Worm (Caenorhabditis elegans) whole organism, L1 larva: ENCODE data around the gene Y48A6C.4.

ENCODE experiments used
- C34B4.2 ChIP-seq: sonication (generic microtip); optimal IDR thresholded peaks from 2 replicates; lab custom pipeline; 2017; ENCODE audit warnings: mild to moderate bottlenecking, missing genetic modification characterization, missing compliant biosample characterization
- F16B12.6 ChIP-seq: fragments of 150-350 bp; optimal IDR thresholded peaks from 2 replicates; lab custom pipeline; 2014; ENCODE audit warnings: missing biosample characterization, missing genetic modification characterization
- aly-2 ChIP-seq: fragments of 150-350 bp; optimal IDR thresholded peaks from 2 replicates; lab custom pipeline; 2014; ENCODE audit warnings: missing biosample characterization, missing genetic modification characterization
- ceh-82 ChIP-seq, 3 experiments: fragments of 150-350 bp in 1 of 3; sonication (generic microtip) in 2 of 3; optimal IDR thresholded peaks; 2 replicates each; lab custom pipeline; 2014 to 2017; ENCODE audit warnings: missing biosample characterization in 3 of 3, missing genetic modification characterization in 3 of 3
- ces-1 ChIP-seq: fragments of 150-350 bp; optimal IDR thresholded peaks from 2 replicates; lab custom pipeline; 2014; ENCODE audit warnings: missing biosample characterization, missing genetic modification reagents, missing genetic modification characterization
- efl-1 ChIP-seq, 4 experiments: fragments of 150-350 bp; optimal IDR thresholded peaks in 3 of 4; peaks in 1 of 4; 1 replicate in 1 of 4; 2 replicates in 3 of 4; lab custom pipeline; 2014; ENCODE audit warnings: missing biosample characterization in 2 of 4, missing genetic modification characterization in 2 of 4, missing genetic modification reagents in 2 of 4
- egl-13 ChIP-seq: sonication (generic microtip); optimal IDR thresholded peaks from 2 replicates; lab custom pipeline; 2016; ENCODE audit warnings: missing genotype, missing genetic modification reagents, missing genetic modification characterization, missing compliant biosample characterization
- elt-3 ChIP-seq, 6 experiments: fragments of 150-350 bp in 1 of 6; sonication (generic microtip); optimal IDR thresholded peaks; 2 replicates each; lab custom pipeline; 2017 to 2018; ENCODE audit warnings: missing biosample characterization in 6 of 6, missing genetic modification characterization in 6 of 6, inconsistent platforms in 1 of 6
- fos-1 ChIP-seq: fragments of 150-350 bp; optimal IDR thresholded peaks from 2 replicates; lab custom pipeline; 2014; ENCODE audit warnings: missing biosample characterization, missing genetic modification characterization
- hlh-17 ChIP-seq: fragments of 200-800 bp; sonication (Bioruptor generic); optimal IDR thresholded peaks from 2 replicates; lab custom pipeline; 2018; ENCODE audit warnings: missing genetic modification characterization, mild to moderate bottlenecking, missing compliant biosample characterization, moderate library complexity, borderline replicate concordance
- hpl-2 ChIP-seq: fragments of 150-350 bp; optimal IDR thresholded peaks from 2 replicates; lab custom pipeline; 2014; ENCODE audit warnings: missing biosample characterization, missing genetic modification reagents, missing genetic modification characterization
- irx-1 ChIP-seq: sonication (generic microtip); optimal IDR thresholded peaks from 2 replicates; lab custom pipeline; 2016; ENCODE audit warnings: missing genetic modification characterization, missing compliant biosample characterization
- lin-14 ChIP-seq: fragments of 200-800 bp; sonication (Bioruptor generic); optimal IDR thresholded peaks from 2 replicates; lab custom pipeline; 2018; ENCODE audit warnings: mild to moderate bottlenecking, missing genetic modification characterization, moderate library complexity, missing compliant biosample characterization
- lin-15B ChIP-seq: fragments of 150-350 bp; sonication (generic microtip); optimal IDR thresholded peaks from 3 replicates; lab custom pipeline; 2014; ENCODE audit warnings: missing biosample characterization, missing genetic modification characterization
- lin-35 ChIP-seq, 2 experiments: fragments of 150-350 bp; optimal IDR thresholded peaks; 2 replicates each; lab custom pipeline; 2014; ENCODE audit warnings: missing biosample characterization in 2 of 2, missing genetic modification characterization in 2 of 2, missing genetic modification reagents in 2 of 2
- lir-3 ChIP-seq: sonication (generic microtip); optimal IDR thresholded peaks from 2 replicates; lab custom pipeline; 2016; ENCODE audit warnings: mild to moderate bottlenecking, missing genetic modification characterization, moderate library complexity, missing compliant biosample characterization; ENCODE audit not compliant: poor library complexity
- lsy-2 ChIP-seq, 2 experiments: fragments of 150-350 bp; optimal IDR thresholded peaks; 2 replicates each; lab custom pipeline; 2014; ENCODE audit warnings: missing biosample characterization in 2 of 2, missing genetic modification characterization in 2 of 2
- mdl-1 ChIP-seq, 2 experiments: fragments of 150-350 bp; optimal IDR thresholded peaks; 2 replicates each; lab custom pipeline; 2014 to 2017; ENCODE audit warnings: missing biosample characterization in 2 of 2, missing genetic modification characterization in 2 of 2, inconsistent platforms in 1 of 2
- mep-1 ChIP-seq: fragments of 150-350 bp; optimal IDR thresholded peaks from 2 replicates; lab custom pipeline; 2014; ENCODE audit warnings: missing biosample characterization, missing genetic modification characterization
- nhr-11 ChIP-seq: fragments of 150-350 bp; optimal IDR thresholded peaks from 2 replicates; lab custom pipeline; 2014; ENCODE audit warnings: missing biosample characterization, missing genetic modification characterization
- nhr-12 ChIP-seq: sonication (generic microtip); optimal IDR thresholded peaks from 2 replicates; lab custom pipeline; 2017; ENCODE audit warnings: missing biosample characterization, missing genetic modification characterization
- nhr-20 ChIP-seq: sonication (generic microtip); optimal IDR thresholded peaks from 2 replicates; lab custom pipeline; 2016; ENCODE audit warnings: mild to moderate bottlenecking, missing genetic modification characterization, missing compliant biosample characterization
- nhr-237 ChIP-seq: fragments of 150-350 bp; optimal IDR thresholded peaks from 2 replicates; lab custom pipeline; 2014; ENCODE audit warnings: missing biosample characterization, missing genetic modification characterization
- nhr-47 ChIP-seq: sonication (generic microtip); optimal IDR thresholded peaks from 2 replicates; lab custom pipeline; 2016; ENCODE audit warnings: mild to moderate bottlenecking, missing genetic modification characterization, moderate library complexity, missing compliant biosample characterization
- nhr-77 ChIP-seq: fragments of 150-350 bp; optimal IDR thresholded peaks from 2 replicates; lab custom pipeline; 2014; ENCODE audit warnings: missing biosample characterization, missing genetic modification characterization
- pqm-1 ChIP-seq: sonication (generic microtip); optimal IDR thresholded peaks from 3 replicates; lab custom pipeline; 2017; ENCODE audit warnings: missing biosample characterization, missing genetic modification characterization
- skn-1 ChIP-seq: fragments of 150-350 bp; optimal IDR thresholded peaks from 2 replicates; lab custom pipeline; 2014; ENCODE audit warnings: missing biosample characterization, missing genetic modification characterization
- sptf-1 ChIP-seq: fragments of 150-350 bp; optimal IDR thresholded peaks from 2 replicates; lab custom pipeline; 2014; ENCODE audit warnings: missing biosample characterization, missing genetic modification characterization
- sup-37 ChIP-seq: fragments of 200-800 bp; sonication (Bioruptor generic); optimal IDR thresholded peaks from 2 replicates; lab custom pipeline; 2018; ENCODE audit warnings: mild to moderate bottlenecking, missing genetic modification characterization, missing compliant biosample characterization
- tbx-2 ChIP-seq: sonication (generic microtip); optimal IDR thresholded peaks from 2 replicates; lab custom pipeline; 2016; ENCODE audit warnings: missing genetic modification characterization, missing compliant biosample characterization
- tlp-1 ChIP-seq: fragments of 150-350 bp; optimal IDR thresholded peaks from 2 replicates; lab custom pipeline; 2014; ENCODE audit warnings: missing biosample characterization, missing genetic modification characterization
- unc-30 ChIP-seq: sonication (generic microtip); optimal IDR thresholded peaks from 2 replicates; lab custom pipeline; 2017; ENCODE audit warnings: missing biosample characterization, missing genetic modification characterization
- unc-86 ChIP-seq: sonication (generic microtip); optimal IDR thresholded peaks from 2 replicates; lab custom pipeline; 2016; ENCODE audit warnings: missing genetic modification characterization, missing compliant biosample characterization
- vab-15 ChIP-seq: sonication (generic microtip); optimal IDR thresholded peaks from 2 replicates; lab custom pipeline; 2017; ENCODE audit warnings: missing genotype, mild to moderate bottlenecking, missing genetic modification characterization, missing compliant biosample characterization
- xbp-1 ChIP-seq: sonication (generic microtip); optimal IDR thresholded peaks from 2 replicates; lab custom pipeline; 2016; ENCODE audit warnings: missing genetic modification characterization, missing compliant biosample characterization
- zag-1 ChIP-seq: fragments of 150-350 bp; optimal IDR thresholded peaks from 2 replicates; lab custom pipeline; 2014; ENCODE audit warnings: missing biosample characterization, missing genetic modification characterization
- zip-4 ChIP-seq: fragments of 200-800 bp; sonication (Bioruptor generic); optimal IDR thresholded peaks from 2 replicates; lab custom pipeline; 2018; ENCODE audit warnings: mild to moderate bottlenecking, missing genetic modification characterization, moderate library complexity, missing compliant biosample characterization
- ztf-11 ChIP-seq, 2 experiments: sonication (generic microtip); optimal IDR thresholded peaks; 2 replicates each; lab custom pipeline; 2016 to 2017; ENCODE audit warnings: missing genetic modification characterization in 2 of 2, missing biosample characterization in 1 of 2, missing compliant biosample characterization in 1 of 2
- ztf-4 ChIP-seq: fragments of 150-350 bp; optimal IDR thresholded peaks from 2 replicates; lab custom pipeline; 2014; ENCODE audit warnings: missing biosample characterization, missing genetic modification characterization

Gene Y48A6C.4

DNA sequence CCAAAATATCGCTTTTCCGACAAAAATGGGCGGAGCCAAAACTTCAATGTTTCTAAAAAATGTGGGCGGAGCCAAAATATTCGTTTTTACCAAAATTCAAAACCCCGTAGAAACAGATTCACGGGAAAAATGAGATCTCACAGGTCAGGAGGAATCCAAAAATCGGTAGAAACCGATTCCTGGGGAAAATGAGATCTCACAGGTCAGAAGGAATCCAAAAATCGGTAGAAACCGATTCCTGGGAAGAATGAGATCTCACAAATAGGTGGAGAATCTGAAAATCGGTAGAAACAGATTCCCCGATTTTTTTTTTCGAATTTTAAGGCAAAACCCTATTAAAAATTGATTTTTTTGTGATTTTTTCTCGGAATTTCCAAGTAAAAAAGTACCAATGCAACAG, 26.1 kb upstream of the Y48A6C.4 start (continued):
- no peak for TF ChIP-seq F16B12.6 (tag; lab: Kevin White, UChicago)
- no peak for TF ChIP-seq pqm-1
- TF ChIP-seq lir-3 (tag; lab: Kevin White, UChicago) = no peak
- no peak for TF ChIP-seq hlh-17 (GFP tag; lab: Kevin White, UChicago)
- TF ChIP-seq vab-15 (tag; lab: Kevin White, UChicago) = no peak
- TF ChIP-seq C34B4.2 = no peak
- TF ChIP-seq tbx-2 (tag; lab: Kevin White, UChicago) = peak; percentile 30
- no peak for TF ChIP-seq tlp-1 (tag; lab: Kevin White, UChicago)
- TF ChIP-seq nhr-47 (tag; lab: Kevin White, UChicago) = peak; percentile 18
- no peak for TF ChIP-seq irx-1
- no peak for TF ChIP-seq aly-2 (tag; lab: Kevin White, UChicago)
- no peak for TF ChIP-seq ceh-82 (tag; optimal IDR thresholded peaks at IDR 0.05; lab: Kevin White, UChicago)
- TF ChIP-seq lin-14 (GFP tag; lab: Kevin White, UChicago) = no peak
- no peak for TF ChIP-seq sptf-1
- TF ChIP-seq nhr-11 (tag; lab: Kevin White, UChicago) = no peak
- TF ChIP-seq ces-1 (GFP tag; lab: Kevin White, UChicago) = no peak
- peak in 1 of 2 experiments; percentile 73 for TF ChIP-seq ztf-11 (tag; optimal IDR thresholded peaks at IDR 0.05; lab: Kevin White, UChicago)
- TF ChIP-seq nhr-20 = no peak
- TF ChIP-seq egl-13 = no peak
- TF ChIP-seq zag-1 (tag; lab: Kevin White, UChicago) = no peak
- no peak for TF ChIP-seq ztf-4

DNA sequence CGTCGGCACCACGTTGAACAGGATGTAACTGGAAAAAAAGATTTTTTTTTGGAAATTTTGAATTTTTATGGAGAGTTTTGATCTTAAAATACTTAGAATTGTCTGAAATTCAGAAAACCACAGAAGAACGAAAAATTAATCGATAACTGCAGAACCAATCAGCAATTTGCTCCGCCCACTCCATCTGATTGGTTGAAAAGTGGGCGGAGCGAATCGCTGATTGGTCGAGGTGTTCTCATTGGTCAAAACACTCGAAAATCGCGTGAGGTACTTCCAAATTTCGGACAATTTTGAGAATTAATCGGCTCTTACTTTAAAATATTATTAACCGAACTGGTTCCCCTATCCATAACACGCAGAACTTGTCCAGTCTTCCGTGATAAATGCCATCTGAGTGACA, 23.9 kb upstream of the Y48A6C.4 start:
- TF ChIP-seq F16B12.6 (tag; lab: Kevin White, UChicago) (no peak), efl-1 (optimal IDR thresholded peaks at IDR 0.05; lab: Kevin White, UChicago) (no peak), efl-1 (GFP tag; optimal IDR thresholded peaks at IDR 0.05 in 1 of 2; lab: Kevin White, UChicago) (peak in 1 of 2 experiments; percentile 2)

DNA sequence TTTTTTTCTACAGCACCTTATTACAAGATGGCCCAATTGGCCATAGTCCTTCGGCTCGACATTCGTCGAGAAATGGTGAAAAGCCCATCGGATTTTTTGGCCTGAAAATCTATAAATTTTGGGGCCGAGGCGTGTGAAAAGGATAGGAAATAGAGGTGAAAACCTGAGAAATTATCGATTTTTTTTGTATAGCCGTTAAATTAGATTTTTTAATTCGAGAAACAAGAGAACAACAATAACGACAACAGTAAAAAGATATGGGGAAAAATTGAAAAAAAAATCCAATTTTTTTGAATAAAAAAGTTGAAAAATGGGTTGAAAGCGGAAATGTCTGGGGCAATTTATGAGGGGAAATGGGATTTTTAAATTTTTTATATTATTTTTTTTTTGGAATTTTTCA, 19.7 kb upstream of the Y48A6C.4 start, which contains the start of gene hmt-1:
Gene hmt-1 (minus strand): TSS at position 101 of the 400 bp plus-strand sequence.
- no peak for TF ChIP-seq fos-1 (tag; lab: Kevin White, UChicago)
- no peak for TF ChIP-seq ces-1 (GFP tag; lab: Kevin White, UChicago)
- no peak for TF ChIP-seq unc-86 (tag; lab: Kevin White, UChicago)
- no peak for TF ChIP-seq vab-15 (tag; lab: Kevin White, UChicago)
- no peak for TF ChIP-seq mdl-1 (tag; optimal IDR thresholded peaks at IDR 0.05; lab: Kevin White, UChicago)
- TF ChIP-seq lsy-2 (tag; optimal IDR thresholded peaks at IDR 0.05; lab: Kevin White, UChicago) = no peak
- no peak for TF ChIP-seq sup-37 (GFP tag; lab: Kevin White, UChicago)
- TF ChIP-seq mep-1 (tag; lab: Kevin White, UChicago) = no peak
- no peak for TF ChIP-seq nhr-12
- no peak for TF ChIP-seq hpl-2 (GFP tag; lab: Kevin White, UChicago)
- no peak for TF ChIP-seq elt-3 (tag; optimal IDR thresholded peaks at IDR 0.05; lab: Kevin White, UChicago)
- no peak for TF ChIP-seq ztf-4
- no peak for TF ChIP-seq xbp-1 (tag; lab: Kevin White, UChicago)
- no peak for TF ChIP-seq lin-35 (GFP tag; optimal IDR thresholded peaks at IDR 0.05; lab: Kevin White, UChicago)
- TF ChIP-seq unc-30 (tag; lab: Kevin White, UChicago) = no peak
- TF ChIP-seq lin-15B (tag; lab: Kevin White, UChicago) = no peak

DNA sequence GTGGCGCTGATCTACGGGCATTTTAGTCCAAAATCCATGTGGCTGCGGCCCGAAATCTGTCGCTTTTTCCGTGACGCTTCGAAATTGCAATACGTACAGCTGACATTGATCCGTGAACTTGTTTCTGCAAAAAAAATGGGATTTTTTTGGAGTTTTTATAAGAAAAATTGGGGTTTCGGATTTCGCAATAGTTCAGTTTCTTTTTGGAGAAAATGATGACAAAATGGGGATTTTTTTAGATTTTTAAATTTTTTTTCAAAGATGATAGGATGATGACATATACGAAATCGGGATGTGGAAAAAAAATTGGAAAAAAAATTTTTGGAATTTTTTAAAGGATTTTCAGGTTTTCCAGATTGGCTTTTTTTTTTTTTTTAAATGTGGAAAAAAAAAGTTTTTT, 18.4 kb upstream of the Y48A6C.4 start:
- TF ChIP-seq ztf-11 (tag; optimal IDR thresholded peaks at IDR 0.05; lab: Kevin White, UChicago) = no peak
- no peak for TF ChIP-seq efl-1 (optimal IDR thresholded peaks at IDR 0.05; lab: Kevin White, UChicago)
- no peak for TF ChIP-seq efl-1 (GFP tag; optimal IDR thresholded peaks at IDR 0.05 in 1 of 2; lab: Kevin White, UChicago)
- no peak for TF ChIP-seq nhr-77 (tag; lab: Kevin White, UChicago)
- no peak for TF ChIP-seq nhr-237
- peak; percentile 66 for TF ChIP-seq skn-1 (tag; lab: Kevin White, UChicago)
- TF ChIP-seq zip-4 (GFP tag; lab: Kevin White, UChicago) = peak; percentile 14
- TF ChIP-seq, all 84 proteins: peak for 2
